Fruit fly (Drosophila melanogaster) whole organism, embryonic: ENCODE data around the gene CG4577.

Source experiments
- Bgb ChIP-seq: fragments of 200-800 bp; sonication (Bioruptor generic); IDR thresholded peaks from 2 replicates; pipeline ENCODE4 v1.3.6; 2022; ENCODE audit warnings: missing biosample characterization, missing genetic modification characterization; ENCODE audit not compliant: partially characterized antibody
- CG10431 ChIP-seq: fragments of 200-800 bp; sonication (Bioruptor generic); optimal IDR thresholded peaks from 3 replicates; lab custom pipeline; 2018; ENCODE audit warnings: missing biosample characterization, mild to moderate bottlenecking, missing genetic modification characterization
- CG10543 ChIP-seq: fragments of 200-800 bp; sonication (Bioruptor generic); optimal IDR thresholded peaks from 3 replicates; lab custom pipeline; 2017; ENCODE audit warnings: missing biosample characterization, mild to moderate bottlenecking, missing genetic modification characterization, moderate library complexity
- CG11723 ChIP-seq: fragments of 200-800 bp; sonication (Bioruptor generic); optimal IDR thresholded peaks from 2 replicates; lab custom pipeline; 2017; ENCODE audit warnings: missing biosample characterization, mild to moderate bottlenecking, missing genetic modification characterization
- CG13894 ChIP-seq: fragments of 200-800 bp; sonication (Bioruptor generic); optimal IDR thresholded peaks from 3 replicates; lab custom pipeline; 2018; ENCODE audit warnings: missing biosample characterization, mild to moderate bottlenecking, missing genetic modification characterization, moderate library complexity
- CG14860 ChIP-seq: fragments of 200-800 bp; sonication (Bioruptor generic); IDR thresholded peaks from 3 replicates; pipeline ENCODE4 v1.3.6; 2022; ENCODE audit warnings: missing biosample characterization, missing genetic modification characterization; ENCODE audit not compliant: partially characterized antibody
- CG1603 ChIP-seq: fragments of 200-800 bp; sonication (Bioruptor generic); optimal IDR thresholded peaks from 2 replicates; lab custom pipeline; 2019; ENCODE audit warnings: missing biosample characterization, mild to moderate bottlenecking, missing genetic modification characterization, moderate library complexity
- CG16779 ChIP-seq: fragments of 200-800 bp; sonication (Bioruptor generic); IDR thresholded peaks from 2 replicates; pipeline ENCODE4 v1.3.6; 2022; ENCODE audit warnings: missing biosample characterization, missing genetic modification characterization
- CG16815 ChIP-seq: fragments of 200-800 bp; sonication (Bioruptor generic); optimal IDR thresholded peaks from 3 replicates; lab custom pipeline; 2017; ENCODE audit warnings: missing biosample characterization, mild to moderate bottlenecking, missing genetic modification characterization
- CG17829 ChIP-seq: fragments of 200-800 bp; optimal IDR thresholded peaks from 2 replicates; lab custom pipeline; 2019; ENCODE audit warnings: missing biosample characterization, mild to moderate bottlenecking, missing genetic modification characterization, moderate library complexity
- CG2875 ChIP-seq: fragments of 200-800 bp; sonication (Bioruptor generic); optimal IDR thresholded peaks from 2 replicates; lab custom pipeline; 2017; ENCODE audit warnings: missing biosample characterization, mild to moderate bottlenecking, missing genetic modification characterization, missing genetic modification reagents
- CG32532 ChIP-seq: fragments of 200-800 bp; sonication (Bioruptor generic); IDR thresholded peaks from 2 replicates; pipeline ENCODE4 v1.3.6; 2022; ENCODE audit warnings: missing biosample characterization, missing genetic modification characterization
- CG3995 ChIP-seq: fragments of 200-800 bp; sonication (Bioruptor generic); optimal IDR thresholded peaks from 3 replicates; lab custom pipeline; 2016; ENCODE audit warnings: missing biosample characterization, missing genetic modification characterization
- CG4424 ChIP-seq: fragments of 200-800 bp; sonication (Bioruptor generic); optimal IDR thresholded peaks from 3 replicates; lab custom pipeline; 2016; ENCODE audit warnings: missing biosample characterization, missing genetic modification characterization
- CG6683 ChIP-seq: fragments of 200-800 bp; sonication (Bioruptor generic); optimal IDR thresholded peaks from 2 replicates; lab custom pipeline; 2017; ENCODE audit warnings: missing biosample characterization, mild to moderate bottlenecking, missing genetic modification characterization, missing genetic modification reagents
- CG6854 ChIP-seq: fragments of 200-800 bp; sonication (Bioruptor generic); optimal IDR thresholded peaks from 3 replicates; lab custom pipeline; 2017; ENCODE audit warnings: missing biosample characterization, mild to moderate bottlenecking, missing genetic modification characterization
- CG8281 ChIP-seq: fragments of 200-800 bp; sonication (Bioruptor generic); optimal IDR thresholded peaks from 2 replicates; lab custom pipeline; 2018; ENCODE audit warnings: missing biosample characterization, mild to moderate bottlenecking, missing genetic modification characterization, moderate library complexity
- CG9215 ChIP-seq: fragments of 200-800 bp; sonication (Bioruptor generic); IDR thresholded peaks from 2 replicates; pipeline ENCODE4 v1.3.6; 2022; ENCODE audit warnings: missing biosample characterization, missing genetic modification characterization
- Chrac-16 ChIP-seq: fragments of 200-800 bp; sonication (Bioruptor generic); optimal IDR thresholded peaks from 3 replicates; lab custom pipeline; 2016; ENCODE audit warnings: missing biosample characterization, missing genetic modification characterization
- CkIIα-i1 ChIP-seq: fragments of 200-800 bp; sonication (Bioruptor generic); IDR thresholded peaks from 2 replicates; pipeline ENCODE4 v1.3.6; 2022; ENCODE audit warnings: missing biosample characterization, missing genetic modification characterization
- Dref ChIP-seq: fragments of 200-800 bp; sonication (Bioruptor generic); IDR thresholded peaks from 2 replicates; pipeline ENCODE4 v1.3.6; 2022; ENCODE audit warnings: missing biosample characterization, missing genetic modification characterization
- Ets97D ChIP-seq: fragments of 200-800 bp; sonication (Bioruptor generic); optimal IDR thresholded peaks from 3 replicates; lab custom pipeline; 2016; ENCODE audit warnings: missing biosample characterization, missing genetic modification characterization
- HLH54F ChIP-seq: fragments of 200-800 bp; sonication (Bioruptor generic); optimal IDR thresholded peaks from 3 replicates; lab custom pipeline; 2016; ENCODE audit warnings: missing biosample characterization, missing genetic modification characterization
- Hmr ChIP-seq: fragments of 200-800 bp; sonication (Bioruptor generic); optimal IDR thresholded peaks from 3 replicates; lab custom pipeline; 2017; ENCODE audit warnings: mild to moderate bottlenecking, missing biosample characterization, missing genetic modification reagents, missing genetic modification characterization
- Hmx ChIP-seq: fragments of 200-800 bp; sonication (Bioruptor generic); optimal IDR thresholded peaks from 2 replicates; lab custom pipeline; 2016; ENCODE audit warnings: missing biosample characterization, missing genetic modification characterization
- Hr51 ChIP-seq, 2 experiments: fragments of 200-800 bp; sonication (Bioruptor generic); optimal IDR thresholded peaks; 2 replicates in 1 of 2; 3 replicates in 1 of 2; lab custom pipeline; 2016 to 2018; ENCODE audit warnings: missing biosample characterization in 2 of 2, missing genetic modification characterization in 2 of 2, mild to moderate bottlenecking in 1 of 2, moderate library complexity in 1 of 2
- Hr78 ChIP-seq, 2 experiments: fragments of 200-800 bp in 1 of 2; fragments of >200 bp in 1 of 2; sonication (Bioruptor generic) in 1 of 2; optimal IDR thresholded peaks; 2 replicates each; lab custom pipeline; 2017 to 2019; ENCODE audit warnings: missing biosample characterization in 2 of 2, missing genetic modification characterization in 2 of 2, mild to moderate bottlenecking in 1 of 2, moderate library complexity in 1 of 2
- Pdp1 ChIP-seq, 2 experiments: fragments of 200-800 bp; sonication (Bioruptor generic); optimal IDR thresholded peaks; 3 replicates each; lab custom pipeline; 2016; ENCODE audit warnings: missing biosample characterization in 2 of 2, missing genetic modification characterization in 2 of 2, mild to moderate bottlenecking in 1 of 2, moderate library complexity in 1 of 2
- Scr ChIP-seq: fragments of 200-800 bp; sonication (Bioruptor generic); IDR thresholded peaks from 2 replicates; pipeline ENCODE4 v1.3.6; 2022; ENCODE audit warnings: missing biosample characterization, missing genetic modification characterization; ENCODE audit not compliant: partially characterized antibody
- Sox100B ChIP-seq: fragments of 200-800 bp; sonication (Bioruptor generic); optimal IDR thresholded peaks from 3 replicates; lab custom pipeline; 2018; ENCODE audit warnings: missing biosample characterization, mild to moderate bottlenecking, missing genetic modification characterization
- Sry-β ChIP-seq: fragments of 200-800 bp; sonication (Bioruptor generic); optimal IDR thresholded peaks from 2 replicates; lab custom pipeline; 2018; ENCODE audit warnings: missing biosample characterization, mild to moderate bottlenecking, missing genetic modification characterization, moderate library complexity
- Usf ChIP-seq: fragments of 200-800 bp; sonication (Bioruptor generic); optimal IDR thresholded peaks from 2 replicates; lab custom pipeline; 2017; ENCODE audit warnings: missing genotype, missing biosample characterization, missing genetic modification characterization
- ab ChIP-seq: fragments of 200-800 bp; sonication (Bioruptor generic); optimal IDR thresholded peaks from 2 replicates; lab custom pipeline; 2016; ENCODE audit warnings: missing biosample characterization, missing genetic modification characterization
- ac ChIP-seq: fragments of 200-800 bp; sonication (Bioruptor generic); optimal IDR thresholded peaks from 3 replicates; lab custom pipeline; 2017; ENCODE audit warnings: missing biosample characterization, mild to moderate bottlenecking, missing genetic modification characterization
- al ChIP-seq: fragments of 200-800 bp; sonication (Bioruptor generic); IDR thresholded peaks from 2 replicates; pipeline ENCODE4 v1.3.6; 2022; ENCODE audit warnings: missing biosample characterization, missing genetic modification characterization
- bcd ChIP-seq: fragments of 200-800 bp; sonication (Bioruptor generic); optimal IDR thresholded peaks from 2 replicates; lab custom pipeline; 2017; ENCODE audit warnings: missing biosample characterization, mild to moderate bottlenecking, missing genetic modification characterization
- br ChIP-seq: fragments of >200 bp; optimal IDR thresholded peaks from 2 replicates; lab custom pipeline; 2017
- crol ChIP-seq: fragments of 200-800 bp; sonication (Bioruptor generic); IDR thresholded peaks from 2 replicates; pipeline ENCODE4 v1.3.6; 2022; ENCODE audit warnings: missing biosample characterization, missing genetic modification characterization
- da ChIP-seq: fragments of 200-800 bp; sonication (Bioruptor generic); optimal IDR thresholded peaks from 2 replicates; lab custom pipeline; 2016; ENCODE audit warnings: missing biosample characterization, missing genetic modification characterization
- ftz-f1 ChIP-seq: fragments of 200-800 bp; sonication (Bioruptor generic); optimal IDR thresholded peaks from 2 replicates; lab custom pipeline; 2016; ENCODE audit warnings: missing biosample characterization, missing genetic modification characterization
- gt ChIP-seq: fragments of 200-800 bp; sonication (Bioruptor generic); IDR thresholded peaks from 2 replicates; pipeline ENCODE4 v1.3.6; 2022; ENCODE audit warnings: missing biosample characterization, missing genetic modification characterization
- kni ChIP-seq: fragments of 200-800 bp; sonication (Bioruptor generic); optimal IDR thresholded peaks from 3 replicates; lab custom pipeline; 2017; ENCODE audit warnings: mild to moderate bottlenecking, missing biosample characterization, missing genetic modification reagents, missing genetic modification characterization
- nau ChIP-seq: fragments of 200-800 bp; sonication (Bioruptor generic); optimal IDR thresholded peaks from 3 replicates; lab custom pipeline; 2017; ENCODE audit warnings: missing biosample characterization, mild to moderate bottlenecking, missing genetic modification characterization, missing genetic modification reagents
- odd ChIP-seq: fragments of 200-800 bp; sonication (Bioruptor generic); optimal IDR thresholded peaks from 2 replicates; lab custom pipeline; 2017; ENCODE audit warnings: missing biosample characterization, mild to moderate bottlenecking, missing genetic modification characterization
- pita ChIP-seq: fragments of 200-800 bp; sonication (Bioruptor generic); optimal IDR thresholded peaks from 2 replicates; lab custom pipeline; 2017; ENCODE audit warnings: missing biosample characterization, mild to moderate bottlenecking, missing genetic modification characterization
- seq ChIP-seq: fragments of 200-800 bp; sonication (Bioruptor generic); IDR thresholded peaks from 2 replicates; pipeline ENCODE4 v1.3.6; 2022; ENCODE audit warnings: missing biosample characterization, missing genetic modification characterization
- sisA ChIP-seq: fragments of 200-800 bp; sonication (Bioruptor generic); IDR thresholded peaks from 2 replicates; pipeline ENCODE4 v1.3.6; 2022; ENCODE audit warnings: missing biosample characterization, missing genetic modification characterization
- so ChIP-seq: fragments of 200-800 bp; sonication (Bioruptor generic); IDR thresholded peaks from 3 replicates; pipeline ENCODE4 v1.3.6; 2022; ENCODE audit warnings: missing biosample characterization, missing genetic modification characterization
- sqz ChIP-seq: fragments of 200-800 bp; sonication (Bioruptor generic); optimal IDR thresholded peaks from 3 replicates; lab custom pipeline; 2018; ENCODE audit warnings: missing biosample characterization, mild to moderate bottlenecking, missing genetic modification characterization
- tap ChIP-seq: fragments of 200-800 bp; optimal IDR thresholded peaks from 3 replicates; lab custom pipeline; 2019; ENCODE audit warnings: missing biosample characterization, mild to moderate bottlenecking, missing genetic modification characterization, moderate library complexity
- vvl ChIP-seq: fragments of 200-800 bp; sonication (Bioruptor generic); IDR thresholded peaks from 2 replicates; pipeline ENCODE4 v1.3.6; 2022; ENCODE audit warnings: missing biosample characterization, missing genetic modification characterization

Gene CG4577

dm6 chr2L:1172704-1173107 lies 38.2 kb downstream of the CG4577 start, which contains the start of the genes Charon and CG4887 (continued):
- peak; percentile 82 for TF ChIP-seq al (GFP tag; lab: Robert Waterston, UW)
- no peak for TF ChIP-seq Sry-β (GFP tag; lab: Kevin White, UChicago)
- TF ChIP-seq CG3995 (GFP tag; lab: Kevin White, UChicago), result peak; percentile 61
- TF ChIP-seq Ets97D, result peak; percentile 81
- peak in 1 of 2 experiments; percentile 87 for TF ChIP-seq Pdp1 (GFP tag; optimal IDR thresholded peaks at IDR 0.05; lab: Kevin White, UChicago)
- no peak for TF ChIP-seq crol
- TF ChIP-seq Hr51 (GFP tag; optimal IDR thresholded peaks at IDR 0.05; lab: Kevin White, UChicago), result peak in 1 of 2 experiments; percentile 83
- peak; percentile 89 for TF ChIP-seq Chrac-16
- TF ChIP-seq HLH54F (GFP tag; lab: Kevin White, UChicago), result peak; percentile 90
- TF ChIP-seq Hmr (GFP tag; lab: Kevin White, UChicago), result peak; percentile 83
- TF ChIP-seq CG9215, result peak; percentile 88
- peak; percentile 82 for TF ChIP-seq CG32532
- TF ChIP-seq ftz-f1 (GFP tag; lab: Kevin White, UChicago), result peak; percentile 48
- TF ChIP-seq CG14860 (GFP tag; lab: Robert Waterston, UW), result peak; percentile 34; the same call in 1 of the 3 replicates
- no peak for TF ChIP-seq br (lab: Kevin White, UChicago)
- TF ChIP-seq so (GFP tag; lab: Robert Waterston, UW), result peak; percentile 11; the same call in 1 of the 3 replicates
- peak; percentile 66 for TF ChIP-seq CG6683
- TF ChIP-seq ac (GFP tag; lab: Kevin White, UChicago), result no peak
- TF ChIP-seq pita, result no peak
- peak; percentile 88 for TF ChIP-seq CG10543 (GFP tag; lab: Kevin White, UChicago)
- TF ChIP-seq sqz (GFP tag; lab: Kevin White, UChicago), result no peak
- no peak for TF ChIP-seq CG16779 (GFP tag; lab: Robert Waterston, UW)
- no peak for TF ChIP-seq CG11723
- TF ChIP-seq CG17829 (tag; lab: Kevin White, UChicago), result peak; percentile 77
- TF ChIP-seq Sox100B (GFP tag; lab: Kevin White, UChicago), result no peak
- no peak for TF ChIP-seq nau
- no peak for TF ChIP-seq CG1603
- TF ChIP-seq Bgb (GFP tag; lab: Robert Waterston, UW), result peak; percentile 63
- peak; percentile 40 for TF ChIP-seq da (GFP tag; lab: Kevin White, UChicago)
- TF ChIP-seq seq (GFP tag; lab: Robert Waterston, UW), result peak; percentile 69
- peak; percentile 82 for TF ChIP-seq Scr
- no peak for TF ChIP-seq odd (GFP tag; lab: Kevin White, UChicago)
- no peak for TF ChIP-seq Hr78 (GFP tag; optimal IDR thresholded peaks at IDR 0.05; lab: Kevin White, UChicago)
- peak; percentile 58 for TF ChIP-seq ab (GFP tag; lab: Kevin White, UChicago)
- peak; percentile 5 for TF ChIP-seq CG6854
- TF ChIP-seq sisA, result peak; percentile 87
- TF ChIP-seq CG8281 (tag; lab: Kevin White, UChicago), result no peak
- TF ChIP-seq vvl (GFP tag; lab: Robert Waterston, UW), result peak; percentile 86
- peak; percentile 53 for TF ChIP-seq Usf (GFP tag; lab: Kevin White, UChicago)
- no peak for TF ChIP-seq CG2875 (GFP tag; lab: Kevin White, UChicago)
- TF ChIP-seq Hmx (GFP tag; lab: Kevin White, UChicago), result peak; percentile 53
- TF ChIP-seq CG10431, result no peak
- TF ChIP-seq bcd (GFP tag; lab: Kevin White, UChicago), result peak; percentile 73
- no peak for TF ChIP-seq tap (tag; lab: Kevin White, UChicago)
- TF ChIP-seq kni (GFP tag; lab: Kevin White, UChicago), result no peak
- TF ChIP-seq CkIIα-i1 (GFP tag; lab: Robert Waterston, UW), result no peak
- peak; percentile 49; the same call in 1 of the 2 replicates for TF ChIP-seq gt (GFP tag; lab: Robert Waterston, UW)
- TF ChIP-seq CG13894 (tag; lab: Kevin White, UChicago), result peak; percentile 86
- TF ChIP-seq Dref (GFP tag; lab: Robert Waterston, UW), result peak; percentile 55
- peak; percentile 89 for TF ChIP-seq CG4424 (GFP tag; lab: Kevin White, UChicago)
- peak; percentile 61 for TF ChIP-seq CG16815 (GFP tag; lab: Kevin White, UChicago)
